Worm (Caenorhabditis elegans): ENCODE measurements around the gene dnc-3.
"Not testable (repeated sequence)": the region's sequence is repeated elsewhere in the genome, so short reads cannot be mapped to it uniquely, and the experiment has no call there.

DNA sequence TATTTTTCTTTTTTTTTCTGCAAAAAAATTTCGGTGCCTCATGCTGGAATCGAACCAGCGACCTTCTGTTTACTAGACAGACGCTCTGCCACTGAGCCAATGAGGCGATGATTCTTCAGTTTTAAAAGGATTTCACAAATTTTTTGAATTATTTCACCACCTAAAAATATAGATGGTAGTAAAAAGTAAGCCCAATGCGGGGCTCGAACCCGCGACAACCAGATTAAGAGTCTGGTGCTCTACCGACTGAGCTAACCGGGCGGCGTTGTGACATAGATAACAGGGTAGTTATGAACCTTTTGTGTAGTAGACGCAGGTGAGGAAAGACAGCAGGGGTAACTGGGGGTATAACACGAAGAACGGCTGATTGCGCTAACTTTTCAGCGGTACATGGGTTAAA is 14.1 kb downstream of the dnc-3 start:
- peak; percentile 18 for TF ChIP-seq dao-5 (tag; optimal IDR thresholded peaks at IDR 0.05)
- not testable (repeated sequence) for TF ChIP-seq him-1 (tag; optimal IDR thresholded peaks at IDR 0.05)

Measured in whole organism, L4/young adult.